Fruit fly (Drosophila melanogaster): ENCODE data around the gene CG4789.

The CG4789 gene

DNA sequence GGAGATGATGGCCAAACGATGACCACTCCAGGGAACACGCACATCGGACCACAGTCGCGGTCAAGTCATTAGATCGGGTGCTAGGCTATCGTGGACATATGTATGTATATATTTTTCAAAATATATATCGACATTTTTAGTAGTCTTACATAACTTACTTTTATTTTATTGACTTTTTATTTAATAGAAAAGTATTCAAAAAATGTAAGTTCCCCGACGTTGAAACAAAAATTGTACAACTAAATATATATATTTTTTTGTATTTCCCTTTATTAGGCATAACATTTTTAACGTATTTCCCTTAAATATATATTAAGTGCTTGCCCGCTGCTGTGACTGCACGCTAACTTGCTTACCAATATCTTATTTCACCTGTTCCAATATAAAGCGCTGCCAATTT is 14.4 kb downstream of the CG4789 start (continued):
- no peak for TF ChIP-seq CG10462 (GFP tag; optimal IDR thresholded peaks at IDR 0.05)
- TF ChIP-seq Bgb (GFP tag; IDR thresholded peaks at IDR 0.05; ENCODE audit: partially characterized antibody), result no peak
- TF ChIP-seq fru (optimal IDR thresholded peaks at IDR 0.05), result no peak
- TF ChIP-seq zfh2 (GFP tag; optimal IDR thresholded peaks at IDR 0.05), result no peak
- no peak for TF ChIP-seq CG1792 (GFP tag; optimal IDR thresholded peaks at IDR 0.05)
- peak; percentile 9; the same call in 1 of the 2 replicates for TF ChIP-seq Xrp1 (GFP tag; IDR thresholded peaks at IDR 0.05)
- TF ChIP-seq CG9797 (GFP tag; optimal IDR thresholded peaks at IDR 0.05), result no peak
- no peak for TF ChIP-seq Ssrp (tag; optimal IDR thresholded peaks at IDR 0.05)
- no peak for TF ChIP-seq Nf-YB (GFP tag; optimal IDR thresholded peaks at IDR 0.05)
- no peak for TF ChIP-seq CG13775 (GFP tag; optimal IDR thresholded peaks at IDR 0.05)
- TF ChIP-seq CG18262 (tag; optimal IDR thresholded peaks at IDR 0.05), result peak; percentile 39
- no peak for TF ChIP-seq CG4360 (GFP tag; IDR thresholded peaks at IDR 0.05)
- peak; percentile 41 for TF ChIP-seq sisA (GFP tag; IDR thresholded peaks at IDR 0.05)
- no peak for TF ChIP-seq Hr3 (GFP tag; optimal IDR thresholded peaks at IDR 0.05)
- no peak for TF ChIP-seq eyg (GFP tag; optimal IDR thresholded peaks at IDR 0.05)
- TF ChIP-seq fd64A (GFP tag; optimal IDR thresholded peaks at IDR 0.05), result no peak
- TF ChIP-seq usp (GFP tag; optimal IDR thresholded peaks at IDR 0.05), result no peak
- no peak for TF ChIP-seq CG12299 (tag; optimal IDR thresholded peaks at IDR 0.05)
- no peak for TF ChIP-seq bcd (GFP tag; optimal IDR thresholded peaks at IDR 0.05)
- no peak for TF ChIP-seq gce (GFP tag; IDR thresholded peaks at IDR 0.05)
- no peak for TF ChIP-seq maf-S (GFP tag; optimal IDR thresholded peaks at IDR 0.05)
- TF ChIP-seq corto (GFP tag; optimal IDR thresholded peaks at IDR 0.05), result no peak
- TF ChIP-seq CG12104 (GFP tag; optimal IDR thresholded peaks at IDR 0.05), result no peak
- TF ChIP-seq CG10979 (tag; optimal IDR thresholded peaks at IDR 0.05), result peak; percentile 22
- 0 out of 2 replicates have a peak, but pooled peaks have one; percentile 14 for TF ChIP-seq ssp (GFP tag; IDR thresholded peaks at IDR 0.05)
- TF ChIP-seq ro (GFP tag; IDR thresholded peaks at IDR 0.05), result no peak
- no peak for TF ChIP-seq CG9876 (GFP tag; optimal IDR thresholded peaks at IDR 0.05)
- no peak for TF ChIP-seq ems (GFP tag; optimal IDR thresholded peaks at IDR 0.05)
- no peak for TF ChIP-seq CG6175 (GFP tag; IDR thresholded peaks at IDR 0.05)
- TF ChIP-seq knrl (GFP tag; IDR thresholded peaks at IDR 0.05; ENCODE audit: partially characterized antibody), result no peak
- no peak for TF ChIP-seq emc (GFP tag; optimal IDR thresholded peaks at IDR 0.05)
- TF ChIP-seq dati (GFP tag; IDR thresholded peaks at IDR 0.05), result no peak
- TF ChIP-seq CG3065 (GFP tag; optimal IDR thresholded peaks at IDR 0.05), result no peak
- TF ChIP-seq CG18619 (GFP tag; optimal IDR thresholded peaks at IDR 0.05), result no peak
- TF ChIP-seq CG14441 (GFP tag; IDR thresholded peaks at IDR 0.05), result peak; percentile 35; the same call in 1 of the 2 replicates
- TF ChIP-seq rib (GFP tag; IDR thresholded peaks at IDR 0.05), result no peak
- TF ChIP-seq Dbx (GFP tag; IDR thresholded peaks at IDR 0.05), result no peak
- no peak for TF ChIP-seq CG42726 (GFP tag; IDR thresholded peaks at IDR 0.05; ENCODE audit: partially characterized antibody)
- TF ChIP-seq zen2 (GFP tag; IDR thresholded peaks at IDR 0.05; ENCODE audit: partially characterized antibody), result no peak
- 0 out of 3 replicates have a peak, but pooled peaks have one; percentile 13 for TF ChIP-seq zfh1 (GFP tag; IDR thresholded peaks at IDR 0.05)
- no peak for TF ChIP-seq CG34376 (GFP tag; optimal IDR thresholded peaks at IDR 0.05)
- no peak for TF ChIP-seq CG17328 (GFP tag; IDR thresholded peaks at IDR 0.05)
- no peak for TF ChIP-seq Optix (GFP tag; IDR thresholded peaks at IDR 0.05)
- peak in 1 of 2 experiments; percentile 53 for TF ChIP-seq Hr51 (GFP tag; optimal IDR thresholded peaks at IDR 0.05)
- TF ChIP-seq CG4707 (GFP tag; optimal IDR thresholded peaks at IDR 0.05), result no peak
- no peak for TF ChIP-seq CG8089 (GFP tag; optimal IDR thresholded peaks at IDR 0.05)
- no peak for TF ChIP-seq CG5953 (GFP tag; IDR thresholded peaks at IDR 0.05)
- TF ChIP-seq dmrt11E (tag; optimal IDR thresholded peaks at IDR 0.05), result no peak
- TF ChIP-seq Antp (GFP tag; optimal IDR thresholded peaks at IDR 0.05), result no peak
- no peak for TF ChIP-seq Nf-YC (tag; optimal IDR thresholded peaks at IDR 0.05)
- no peak for TF ChIP-seq her (GFP tag; optimal IDR thresholded peaks at IDR 0.05)
- no peak for TF ChIP-seq CG13296 (GFP tag; optimal IDR thresholded peaks at IDR 0.05)

All from whole organism, embryonic.